Worm (Caenorhabditis elegans): ENCODE measurements around the gene F55G7.1.
"Not testable (repeated sequence)": the region's sequence is repeated elsewhere in the genome, so short reads cannot be mapped to it uniquely, and the experiment has no call there.

ce11 chrX:11961103-11961502, 36.9 kb downstream of the F55G7.1 start, which contains the start of gene C49F5.13:
- not testable (repeated sequence) for TF ChIP-seq nhr-28 (tag; optimal IDR thresholded peaks at IDR 0.05); ceh-28 (tag; optimal IDR thresholded peaks at IDR 0.05); nhr-12 (tag; optimal IDR thresholded peaks at IDR 0.05); ztf-11 (tag; optimal IDR thresholded peaks at IDR 0.05); aly-2 (tag; optimal IDR thresholded peaks at IDR 0.05); ama-1 (optimal IDR thresholded peaks at IDR 0.05)
